Fruit fly (Drosophila melanogaster) whole organism, embryonic: ENCODE measurements around the gene Rnf146.

ENCODE experiments used
- Atf-2 ChIP-seq: fragments of 200-800 bp; sonication (Bioruptor generic); optimal IDR thresholded peaks from 2 replicates; lab custom pipeline; 2016; ENCODE audit warnings: missing biosample characterization, missing genetic modification characterization
- Bgb ChIP-seq: fragments of 200-800 bp; sonication (Bioruptor generic); IDR thresholded peaks from 2 replicates; pipeline ENCODE4 v1.3.6; 2022; ENCODE audit warnings: missing biosample characterization, missing genetic modification characterization; ENCODE audit not compliant: partially characterized antibody
- CG10321 ChIP-seq: fragments of 200-800 bp; sonication (Bioruptor generic); IDR thresholded peaks from 2 replicates; pipeline ENCODE4 v1.3.6; 2022; ENCODE audit warnings: missing biosample characterization, missing genetic modification characterization
- CG12219 ChIP-seq: fragments of 200-800 bp; sonication (Bioruptor generic); optimal IDR thresholded peaks from 3 replicates; lab custom pipeline; 2018; ENCODE audit warnings: missing biosample characterization, mild to moderate bottlenecking, missing genetic modification characterization
- CG13123 ChIP-seq: fragments of 200-800 bp; sonication (Bioruptor generic); optimal IDR thresholded peaks from 2 replicates; lab custom pipeline; 2016; ENCODE audit warnings: missing biosample characterization, missing genetic modification characterization
- CG13287 ChIP-seq: fragments of 200-800 bp; sonication (Bioruptor generic); IDR thresholded peaks from 2 replicates; pipeline ENCODE4 v1.3.6; 2022; ENCODE audit warnings: missing biosample characterization, missing genetic modification characterization; ENCODE audit not compliant: partially characterized antibody
- CG17802 ChIP-seq: fragments of 200-800 bp; sonication (Bioruptor generic); optimal IDR thresholded peaks from 2 replicates; lab custom pipeline; 2018; ENCODE audit warnings: missing biosample characterization, mild to moderate bottlenecking, missing genetic modification characterization, moderate library complexity
- CG31224 ChIP-seq: fragments of 200-800 bp; sonication (Bioruptor generic); IDR thresholded peaks from 2 replicates; pipeline ENCODE4 v1.3.6; 2022; ENCODE audit warnings: missing biosample characterization, missing genetic modification characterization
- CG32532 ChIP-seq: fragments of 200-800 bp; sonication (Bioruptor generic); IDR thresholded peaks from 2 replicates; pipeline ENCODE4 v1.3.6; 2022; ENCODE audit warnings: missing biosample characterization, missing genetic modification characterization
- CG33213 ChIP-seq: fragments of 200-800 bp; sonication (Bioruptor generic); optimal IDR thresholded peaks from 3 replicates; lab custom pipeline; 2016; ENCODE audit warnings: missing biosample characterization, missing genetic modification characterization
- CG3726 ChIP-seq: fragments of 200-800 bp; sonication (Bioruptor generic); IDR thresholded peaks from 3 replicates; pipeline ENCODE4, ENCODE4 v1.3.6; 2022; ENCODE audit warnings: missing biosample characterization, missing genetic modification characterization
- CG3995 ChIP-seq: fragments of 200-800 bp; sonication (Bioruptor generic); optimal IDR thresholded peaks from 3 replicates; lab custom pipeline; 2016; ENCODE audit warnings: missing biosample characterization, missing genetic modification characterization
- CG4854 ChIP-seq: fragments of 200-800 bp; sonication (Bioruptor generic); optimal IDR thresholded peaks from 2 replicates; lab custom pipeline; 2016; ENCODE audit warnings: missing biosample characterization, missing genetic modification characterization, inconsistent platforms
- CrebB ChIP-seq: fragments of 200-800 bp; sonication (Bioruptor generic); optimal IDR thresholded peaks from 3 replicates; lab custom pipeline; 2018; ENCODE audit warnings: missing biosample characterization, mild to moderate bottlenecking, missing genetic modification characterization
- Dek ChIP-seq: fragments of 200-800 bp; sonication (Bioruptor generic); optimal IDR thresholded peaks from 3 replicates; lab custom pipeline; 2019; ENCODE audit warnings: missing biosample characterization, mild to moderate bottlenecking, missing genetic modification characterization, moderate library complexity
- ERR ChIP-seq: fragments of 200-800 bp; sonication (Bioruptor generic); optimal IDR thresholded peaks from 2 replicates; lab custom pipeline; 2016; ENCODE audit warnings: missing biosample characterization, missing genetic modification characterization
- HLH4C ChIP-seq: fragments of 200-800 bp; sonication (Bioruptor generic); IDR thresholded peaks from 3 replicates; pipeline ENCODE4 v1.3.6; 2022; ENCODE audit warnings: missing biosample characterization, missing genetic modification characterization; ENCODE audit not compliant: partially characterized antibody
- Hr78 ChIP-seq, 2 experiments: fragments of 200-800 bp in 1 of 2; fragments of >200 bp in 1 of 2; sonication (Bioruptor generic) in 1 of 2; optimal IDR thresholded peaks; 2 replicates each; lab custom pipeline; 2017 to 2019; ENCODE audit warnings: missing biosample characterization in 2 of 2, missing genetic modification characterization in 2 of 2, mild to moderate bottlenecking in 1 of 2, moderate library complexity in 1 of 2
- Nf-YB ChIP-seq: fragments of 200-800 bp; sonication (Bioruptor generic); optimal IDR thresholded peaks from 3 replicates; lab custom pipeline; 2019; ENCODE audit warnings: missing biosample characterization, mild to moderate bottlenecking, missing genetic modification characterization, moderate library complexity
- Optix ChIP-seq: fragments of 200-800 bp; sonication (Bioruptor generic); IDR thresholded peaks from 3 replicates; pipeline ENCODE4 v1.3.6; 2022; ENCODE audit warnings: missing biosample characterization, missing genetic modification characterization
- Pdp1 ChIP-seq, 2 experiments: fragments of 200-800 bp; sonication (Bioruptor generic); optimal IDR thresholded peaks; 3 replicates each; lab custom pipeline; 2016; ENCODE audit warnings: missing biosample characterization in 2 of 2, missing genetic modification characterization in 2 of 2, mild to moderate bottlenecking in 1 of 2, moderate library complexity in 1 of 2
- Rfx ChIP-seq: fragments of 200-800 bp; sonication (Bioruptor generic); IDR thresholded peaks from 2 replicates; pipeline ENCODE4 v1.3.6; 2022; ENCODE audit warnings: missing biosample characterization, missing genetic modification characterization
- Sox100B ChIP-seq: fragments of 200-800 bp; sonication (Bioruptor generic); optimal IDR thresholded peaks from 3 replicates; lab custom pipeline; 2018; ENCODE audit warnings: missing biosample characterization, mild to moderate bottlenecking, missing genetic modification characterization
- cato ChIP-seq: fragments of 200-800 bp; sonication (Bioruptor generic); optimal IDR thresholded peaks from 2 replicates; lab custom pipeline; 2016; ENCODE audit warnings: missing biosample characterization, missing genetic modification characterization, borderline replicate concordance
- cg ChIP-seq: fragments of 200-800 bp; sonication (Bioruptor generic); optimal IDR thresholded peaks from 3 replicates; lab custom pipeline; 2019; ENCODE audit warnings: missing biosample characterization, mild to moderate bottlenecking, missing genetic modification characterization, moderate library complexity
- chinmo ChIP-seq: fragments of 200-800 bp; sonication (Bioruptor generic); IDR thresholded peaks from 4 replicates; pipeline ENCODE4 v1.3.6; 2022; ENCODE audit warnings: missing biosample characterization, missing genetic modification characterization; ENCODE audit not compliant: partially characterized antibody
- corto ChIP-seq: fragments of 200-800 bp; sonication (Bioruptor generic); optimal IDR thresholded peaks from 2 replicates; lab custom pipeline; 2016; ENCODE audit warnings: missing biosample characterization, mild to moderate bottlenecking, missing genetic modification characterization, moderate library complexity
- crp ChIP-seq, 2 experiments: fragments of 200-800 bp; sonication (Bioruptor generic); optimal IDR thresholded peaks; 2 replicates in 1 of 2; 3 replicates in 1 of 2; lab custom pipeline; 2017; ENCODE audit warnings: missing biosample characterization in 2 of 2, missing genetic modification characterization in 2 of 2, mild to moderate bottlenecking in 1 of 2, moderate library complexity in 1 of 2
- danr ChIP-seq: fragments of 200-800 bp; sonication (Bioruptor generic); IDR thresholded peaks from 2 replicates; pipeline ENCODE4 v1.3.6; 2022; ENCODE audit warnings: missing biosample characterization, missing genetic modification characterization
- disco-r ChIP-seq: fragments of 200-800 bp; sonication (Bioruptor generic); optimal IDR thresholded peaks from 2 replicates; lab custom pipeline; 2016; ENCODE audit warnings: missing biosample characterization, missing genetic modification characterization
- fd3F ChIP-seq: fragments of 200-800 bp; sonication (Bioruptor generic); optimal IDR thresholded peaks from 2 replicates; lab custom pipeline; 2018; ENCODE audit warnings: missing biosample characterization, mild to moderate bottlenecking, missing genetic modification characterization, moderate library complexity
- fu2 ChIP-seq: fragments of 200-800 bp; sonication (Bioruptor generic); optimal IDR thresholded peaks from 2 replicates; lab custom pipeline; 2016; ENCODE audit warnings: missing biosample characterization, missing genetic modification characterization
- kni ChIP-seq: fragments of 200-800 bp; sonication (Bioruptor generic); optimal IDR thresholded peaks from 3 replicates; lab custom pipeline; 2017; ENCODE audit warnings: mild to moderate bottlenecking, missing biosample characterization, missing genetic modification reagents, missing genetic modification characterization
- mld ChIP-seq: fragments of 200-800 bp; sonication (Bioruptor generic); IDR thresholded peaks from 3 replicates; pipeline ENCODE4 v1.3.6; 2022; ENCODE audit warnings: missing biosample characterization, missing genetic modification characterization; ENCODE audit not compliant: partially characterized antibody
- nau ChIP-seq: fragments of 200-800 bp; sonication (Bioruptor generic); optimal IDR thresholded peaks from 3 replicates; lab custom pipeline; 2017; ENCODE audit warnings: missing biosample characterization, mild to moderate bottlenecking, missing genetic modification characterization, missing genetic modification reagents
- nom ChIP-seq: fragments of 200-800 bp; sonication (Bioruptor generic); optimal IDR thresholded peaks from 2 replicates; lab custom pipeline; 2017; ENCODE audit warnings: missing biosample characterization, missing genetic modification characterization, mild to moderate bottlenecking, moderate library complexity, missing genetic modification reagents
- p53 ChIP-seq: fragments of 200-800 bp; sonication (Bioruptor generic); optimal IDR thresholded peaks from 2 replicates; lab custom pipeline; 2016; ENCODE audit warnings: missing biosample characterization, missing genetic modification characterization
- peb ChIP-seq: fragments of 200-800 bp; sonication (Bioruptor generic); IDR thresholded peaks from 2 replicates; pipeline ENCODE4 v1.3.6; 2022; ENCODE audit warnings: missing biosample characterization, missing genetic modification characterization
- prd ChIP-seq, 3 experiments: fragments of >200 bp in 2 of 3; fragments of 200-800 bp in 1 of 3; sonication (Bioruptor generic) in 1 of 3; optimal IDR thresholded peaks in 2 of 3; IDR thresholded peaks in 1 of 3; 2 replicates in 2 of 3; 3 replicates in 1 of 3; pipeline versions ENCODE4 v1.3.6 to Lab custom; 2017 to 2022; ENCODE audit warnings: missing biosample characterization in 1 of 3, missing genetic modification characterization in 1 of 3
- ro ChIP-seq: fragments of 200-800 bp; sonication (Bioruptor generic); IDR thresholded peaks from 2 replicates; pipeline ENCODE4 v1.3.6; 2022; ENCODE audit warnings: missing biosample characterization, missing genetic modification characterization
- scrt ChIP-seq: fragments of 200-800 bp; sonication (Bioruptor generic); optimal IDR thresholded peaks from 2 replicates; lab custom pipeline; 2018; ENCODE audit warnings: missing biosample characterization, mild to moderate bottlenecking, missing genetic modification characterization, moderate library complexity
- sens-2 ChIP-seq: fragments of 200-800 bp; sonication (Bioruptor generic); IDR thresholded peaks from 2 replicates; pipeline ENCODE4 v1.3.6; 2022; ENCODE audit warnings: missing biosample characterization, missing genetic modification characterization
- shn ChIP-seq: fragments of 200-800 bp; sonication (Bioruptor generic); optimal IDR thresholded peaks from 3 replicates; lab custom pipeline; 2016; ENCODE audit warnings: missing biosample characterization, missing genetic modification characterization
- slbo ChIP-seq: fragments of 200-800 bp; sonication (Bioruptor generic); IDR thresholded peaks from 2 replicates; pipeline ENCODE4 v1.3.6; 2022; ENCODE audit warnings: missing biosample characterization, missing genetic modification characterization
- tll ChIP-seq, 2 experiments: fragments of 200-800 bp in 1 of 2; fragments of >200 bp in 1 of 2; sonication (Bioruptor generic) in 1 of 2; optimal IDR thresholded peaks; 2 replicates each; lab custom pipeline; 2017 to 2019; ENCODE audit warnings: missing biosample characterization in 2 of 2, missing genetic modification characterization in 2 of 2, mild to moderate bottlenecking in 1 of 2, moderate library complexity in 1 of 2
- wek ChIP-seq: fragments of 200-800 bp; sonication (Bioruptor generic); optimal IDR thresholded peaks from 3 replicates; lab custom pipeline; 2018; ENCODE audit warnings: missing biosample characterization, mild to moderate bottlenecking, missing genetic modification characterization, moderate library complexity

Rnf146 gene

dm6 chr3L:19632766-19633632 is 9.6 kb downstream of the Rnf146 start (continued):
- TF ChIP-seq Pdp1 (GFP tag; optimal IDR thresholded peaks at IDR 0.05; lab: Kevin White, UChicago) (peak; percentile 13 to 39), CG3995 (GFP tag; lab: Kevin White, UChicago) (peak; percentile 37), CrebB (peak; percentile 22), p53 (GFP tag; lab: Kevin White, UChicago) (no peak), mld (no peak), Bgb (0 out of 2 replicates have a peak, but pooled peaks have one; percentile 25), danr (GFP tag; lab: Robert Waterston, UW) (0 out of 2 replicates have a peak, but pooled peaks have one; percentile 52), CG3726 (GFP tag; lab: Robert Waterston, UW) (no peak), fu2 (peak; percentile 14), chinmo (GFP tag; lab: Robert Waterston, UW) (peak; percentile 82; the same call in 3 of the 4 replicates), fd3F (peak; percentile 62), kni (GFP tag; lab: Kevin White, UChicago) (no peak), CG13123 (GFP tag; lab: Kevin White, UChicago) (peak; percentile 21), slbo (GFP tag; lab: Robert Waterston, UW) (peak; percentile 90), crp (GFP tag; optimal IDR thresholded peaks at IDR 0.05; lab: Kevin White, UChicago) (peak in 1 of 2 experiments; percentile 33), ro (GFP tag; lab: Robert Waterston, UW) (no peak), HLH4C (GFP tag; lab: Robert Waterston, UW) (no peak), Rfx (peak; percentile 87), shn (GFP tag; lab: Kevin White, UChicago) (no peak), sens-2 (GFP tag; lab: Robert Waterston, UW) (no peak), Dek (tag; lab: Kevin White, UChicago) (peak; percentile 41), nau (GFP tag; lab: Kevin White, UChicago) (no peak), wek (GFP tag; lab: Kevin White, UChicago) (no peak), nom (GFP tag; lab: Kevin White, UChicago) (peak; percentile 49), Atf-2 (GFP tag; lab: Kevin White, UChicago) (no peak), corto (peak; percentile 53), cg (GFP tag; lab: Kevin White, UChicago) (peak; percentile 91), prd (optimal IDR thresholded peaks at IDR 0.05; lab: Kevin White, UChicago) (no peak), prd (GFP tag; IDR thresholded peaks at IDR 0.05; lab: Robert Waterston, UW) (peak; percentile 57; the same call in 2 of the 3 replicates), cato (GFP tag; lab: Kevin White, UChicago) (no peak), ERR (no peak), CG4854 (GFP tag; lab: Kevin White, UChicago) (peak; percentile 48), CG17802 (tag; lab: Kevin White, UChicago) (no peak), CG33213 (GFP tag; lab: Kevin White, UChicago) (no peak), Nf-YB (GFP tag; lab: Kevin White, UChicago) (no peak), tll (GFP tag; optimal IDR thresholded peaks at IDR 0.05; lab: Kevin White, UChicago) (no peak), Optix (GFP tag; lab: Robert Waterston, UW) (no peak), peb (GFP tag; lab: Robert Waterston, UW) (no peak), CG31224 (GFP tag; lab: Robert Waterston, UW) (peak; percentile 65), CG12219 (peak; percentile 44), CG13287 (GFP tag; lab: Robert Waterston, UW) (peak; percentile 38; the same call in 1 of the 2 replicates), Sox100B (GFP tag; lab: Kevin White, UChicago) (peak; percentile 27), Hr78 (GFP tag; optimal IDR thresholded peaks at IDR 0.05; lab: Kevin White, UChicago) (no peak), disco-r (GFP tag; lab: Kevin White, UChicago) (no peak), scrt (GFP tag; lab: Kevin White, UChicago) (peak; percentile 36), CG32532 (peak; percentile 82), CG10321 (no peak)
